Fruit fly (Drosophila melanogaster) whole organism, prepupa: ENCODE measurements around the gene Csp.

Experiments used
- CG10669 ChIP-seq: fragments of 200-800 bp; sonication (Bioruptor generic); optimal IDR thresholded peaks from 3 replicates; lab custom pipeline; 2018; ENCODE audit warnings: missing biosample characterization, mild to moderate bottlenecking, missing genetic modification characterization, moderate library complexity
- CG16779 ChIP-seq: fragments of 200-800 bp; sonication (Bioruptor generic); optimal IDR thresholded peaks from 3 replicates; lab custom pipeline; 2017; ENCODE audit warnings: missing biosample characterization, mild to moderate bottlenecking, missing genetic modification characterization
- CG31627 ChIP-seq: fragments of 200-800 bp; sonication (Bioruptor generic); optimal IDR thresholded peaks from 3 replicates; lab custom pipeline; 2016; ENCODE audit warnings: missing biosample characterization, missing genetic modification characterization
- Gug ChIP-seq: fragments of 200-800 bp; sonication (Bioruptor generic); IDR thresholded peaks from 2 replicates; pipeline ENCODE4 v1.3.6; 2022; ENCODE audit warnings: missing biosample characterization, missing genetic modification characterization
- lz ChIP-seq: fragments of 200-800 bp; sonication (Bioruptor generic); optimal IDR thresholded peaks from 3 replicates; lab custom pipeline; 2016; ENCODE audit warnings: missing biosample characterization, missing genetic modification characterization

DNA sequence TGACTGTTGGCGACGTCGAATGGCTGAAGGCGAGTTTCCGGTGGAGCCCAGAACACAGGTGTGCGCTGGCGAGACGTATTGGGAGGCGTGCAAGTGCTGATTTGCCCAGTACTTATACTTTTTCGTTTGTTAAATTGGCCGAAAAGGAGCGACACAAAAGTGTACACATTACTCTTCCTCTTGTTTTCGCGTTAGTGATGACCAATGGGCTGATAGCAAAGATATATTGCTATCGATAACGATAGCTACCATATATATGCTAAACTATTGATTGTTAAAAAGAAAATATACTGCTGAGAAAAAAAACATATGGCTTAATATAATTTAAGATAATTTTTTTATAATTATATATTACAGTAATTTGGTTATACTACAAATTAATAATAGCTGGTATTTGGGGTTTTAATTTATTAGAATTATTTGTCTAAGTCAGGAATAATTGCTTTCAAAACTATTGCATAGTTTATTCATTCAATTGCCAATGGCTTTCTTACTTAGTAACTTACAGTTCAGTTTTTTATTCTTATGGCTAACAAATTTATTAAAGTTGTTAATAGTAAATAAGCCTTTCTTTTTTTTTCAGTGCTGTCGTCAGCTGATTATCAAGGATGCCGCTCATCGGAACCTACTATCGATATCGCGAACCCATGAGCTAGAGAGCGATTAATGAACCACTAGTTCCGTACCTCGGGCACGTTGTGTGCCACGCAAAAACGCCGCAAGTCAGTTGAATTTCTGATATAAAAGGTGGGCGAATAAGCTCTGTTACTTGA is 21.0 kb downstream of the Csp start, which contains the start of the genes Hem and IleRS:
- no peak for TF ChIP-seq CG10669 (GFP tag; lab: Kevin White, UChicago)
- TF ChIP-seq lz (GFP tag; lab: Kevin White, UChicago) = peak; percentile 82
- TF ChIP-seq CG31627 (GFP tag; lab: Kevin White, UChicago) = peak; percentile 88
- peak; percentile 84 for TF ChIP-seq Gug (GFP tag; lab: Robert Waterston, UW)
- TF ChIP-seq CG16779 (tag; lab: Kevin White, UChicago) = no peak
